Worm (Caenorhabditis elegans) whole organism, L4 larva: ENCODE measurements around the gene cit-1.2.

Experiments used
- aha-1 ChIP-seq: fragments of 150-350 bp; peaks from one replicate; lab custom pipeline; 2014; ENCODE audit warnings: missing biosample characterization, missing genetic modification characterization
- daf-19 ChIP-seq: fragments of 200-800 bp; sonication (Bioruptor generic); conservative IDR thresholded peaks from 2 replicates; pipeline ENCODE4 v1.3.6; 2022; ENCODE audit warnings: missing genetic modification characterization, missing compliant biosample characterization
- hmg-1.1 ChIP-seq: fragments of 200-800 bp; sonication (Bioruptor generic); IDR thresholded peaks from 2 replicates; pipeline ENCODE4 v1.3.6; 2022; ENCODE audit warnings: missing genetic modification reagents, missing genetic modification characterization, missing compliant biosample characterization
- mxl-3 ChIP-seq: fragments of 200-800 bp; sonication (Bioruptor generic); optimal IDR thresholded peaks from 2 replicates; lab custom pipeline; 2018; ENCODE audit warnings: mild to moderate bottlenecking, missing genetic modification characterization, missing compliant biosample characterization
- nhr-102 ChIP-seq: sonication (generic microtip); optimal IDR thresholded peaks from 2 replicates; lab custom pipeline; 2016; ENCODE audit warnings: mild to moderate bottlenecking, missing genetic modification characterization, moderate library complexity, missing compliant biosample characterization
- nhr-237 ChIP-seq: sonication (generic microtip); optimal IDR thresholded peaks from 2 replicates; lab custom pipeline; 2017; ENCODE audit warnings: missing biosample characterization, missing genetic modification characterization
- nhr-76 ChIP-seq: fragments of 150-350 bp; optimal IDR thresholded peaks from 2 replicates; lab custom pipeline; 2014; ENCODE audit warnings: missing biosample characterization, missing genetic modification characterization
- skn-1 ChIP-seq: fragments of 150-350 bp; optimal IDR thresholded peaks from 2 replicates; lab custom pipeline; 2014; ENCODE audit warnings: missing biosample characterization, missing genetic modification characterization

DNA sequence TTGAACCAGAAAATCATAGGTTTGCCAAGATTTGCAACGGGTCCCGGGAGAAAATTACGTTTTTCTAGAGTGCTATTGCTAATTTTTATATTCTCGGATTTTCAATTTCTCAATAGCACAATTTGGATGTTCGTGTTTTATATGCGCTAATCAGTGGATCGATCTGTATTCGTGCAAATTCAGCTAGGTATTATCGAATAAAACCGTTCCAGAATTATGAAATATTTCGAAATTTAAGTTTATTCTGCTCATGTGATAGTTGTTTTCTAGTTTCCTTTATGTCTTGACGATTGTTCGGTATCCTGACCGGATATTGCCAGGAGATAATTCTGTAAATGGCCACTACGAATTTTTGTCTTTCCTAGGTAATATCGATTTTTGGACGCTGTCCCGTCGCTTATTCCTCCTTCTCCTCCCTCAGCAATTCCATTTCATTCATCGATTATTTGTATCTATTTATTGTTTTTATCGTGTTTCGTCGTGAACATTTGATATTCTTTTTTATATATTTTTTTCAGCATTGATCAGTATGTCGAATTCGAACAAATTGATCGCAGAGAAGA is at the start of gene cit-1.2:
- TF ChIP-seq skn-1 (no peak), aha-1 (tag; lab: Kevin White, UChicago) (no peak), hmg-1.1 (GFP tag; lab: Robert Waterston, UW) (no peak), nhr-102 (no peak), nhr-76 (tag; lab: Kevin White, UChicago) (no peak), mxl-3 (GFP tag; lab: Kevin White, UChicago) (no peak), nhr-237 (tag; lab: Kevin White, UChicago) (no peak), daf-19 (GFP tag; lab: Robert Waterston, UW) (no peak)
